Fruit fly (Drosophila melanogaster) whole organism, embryonic: ENCODE data around the gene CG13144.
A peak's percentile ranks its signal among the peaks of the same experiment; 100 is the strongest.

Experiments
- CG10209 ChIP-seq: fragments of 200-800 bp; sonication (Bioruptor generic); optimal IDR thresholded peaks from 3 replicates; lab custom pipeline; 2017; ENCODE audit warnings: missing biosample characterization, mild to moderate bottlenecking, missing genetic modification characterization, missing genetic modification reagents
- CG11247 ChIP-seq: fragments of 200-800 bp; sonication (Bioruptor generic); IDR thresholded peaks from 2 replicates; pipeline ENCODE4 v1.3.6; 2022; ENCODE audit warnings: missing biosample characterization, missing genetic modification characterization
- CG11696 ChIP-seq: fragments of 200-800 bp; sonication (Bioruptor generic); IDR thresholded peaks from 2 replicates; pipeline ENCODE4 v1.3.6; 2022; ENCODE audit warnings: missing biosample characterization, missing genetic modification characterization
- CG11723 ChIP-seq: fragments of 200-800 bp; sonication (Bioruptor generic); optimal IDR thresholded peaks from 2 replicates; lab custom pipeline; 2017; ENCODE audit warnings: missing biosample characterization, mild to moderate bottlenecking, missing genetic modification characterization
- CG12659 ChIP-seq: fragments of 200-800 bp; sonication (Bioruptor generic); optimal IDR thresholded peaks from 3 replicates; lab custom pipeline; 2017; ENCODE audit warnings: mild to moderate bottlenecking, missing biosample characterization, missing genetic modification reagents, missing genetic modification characterization
- CG14667 ChIP-seq: fragments of 200-800 bp; sonication (Bioruptor generic); IDR thresholded peaks from 2 replicates; pipeline ENCODE4 v1.3.6; 2022; ENCODE audit warnings: missing biosample characterization, missing genetic modification characterization
- CG15696 ChIP-seq: fragments of 200-800 bp; sonication (Bioruptor generic); optimal IDR thresholded peaks from 2 replicates; lab custom pipeline; 2019; ENCODE audit warnings: missing biosample characterization, mild to moderate bottlenecking, missing genetic modification characterization, moderate library complexity
- CG1603 ChIP-seq: fragments of 200-800 bp; sonication (Bioruptor generic); optimal IDR thresholded peaks from 2 replicates; lab custom pipeline; 2019; ENCODE audit warnings: missing biosample characterization, mild to moderate bottlenecking, missing genetic modification characterization, moderate library complexity
- CG16813 ChIP-seq: fragments of 200-800 bp; sonication (Bioruptor generic); IDR thresholded peaks from 3 replicates; pipeline ENCODE4 v1.3.6; 2022; ENCODE audit warnings: missing biosample characterization, missing genetic modification characterization; ENCODE audit not compliant: partially characterized antibody
- CG17612 ChIP-seq: fragments of 200-800 bp; sonication (Bioruptor generic); IDR thresholded peaks from 2 replicates; pipeline ENCODE4 v1.3.6; 2022; ENCODE audit warnings: missing biosample characterization, missing genetic modification characterization
- CG2199 ChIP-seq: fragments of 200-800 bp; sonication (Bioruptor generic); IDR thresholded peaks from 3 replicates; pipeline ENCODE4 v1.3.6; 2022; ENCODE audit warnings: missing biosample characterization, missing genetic modification characterization
- CG2202 ChIP-seq: fragments of 200-800 bp; sonication (Bioruptor generic); optimal IDR thresholded peaks from 2 replicates; lab custom pipeline; 2018; ENCODE audit warnings: missing biosample characterization, mild to moderate bottlenecking, missing genetic modification characterization
- CG30020 ChIP-seq: fragments of 200-800 bp; optimal IDR thresholded peaks from 2 replicates; lab custom pipeline; 2019; ENCODE audit warnings: missing biosample characterization, mild to moderate bottlenecking, missing genetic modification characterization, moderate library complexity
- CG32772 ChIP-seq: fragments of 200-800 bp; sonication (Bioruptor generic); IDR thresholded peaks from 2 replicates; pipeline ENCODE4 v1.3.6; 2022; ENCODE audit warnings: missing biosample characterization, missing genetic modification characterization
- CG3407 ChIP-seq: fragments of 200-800 bp; sonication (Bioruptor generic); optimal IDR thresholded peaks from 2 replicates; lab custom pipeline; 2018; ENCODE audit warnings: missing biosample characterization, mild to moderate bottlenecking, missing genetic modification characterization
- CG43689 ChIP-seq: fragments of 200-800 bp; sonication (Bioruptor generic); IDR thresholded peaks from 2 replicates; pipeline ENCODE4 v1.3.6; 2022; ENCODE audit warnings: missing biosample characterization, missing genetic modification characterization
- CG4730 ChIP-seq: fragments of 200-800 bp; sonication (Bioruptor generic); IDR thresholded peaks from 2 replicates; pipeline ENCODE4 v1.3.6; 2022; ENCODE audit warnings: missing biosample characterization, missing genetic modification characterization
- CoRest ChIP-seq: fragments of 200-800 bp; sonication (Bioruptor generic); optimal IDR thresholded peaks from 3 replicates; lab custom pipeline; 2018; ENCODE audit warnings: missing biosample characterization, mild to moderate bottlenecking, missing genetic modification characterization, moderate library complexity
- Dip3 ChIP-seq: fragments of 200-800 bp; sonication (Bioruptor generic); optimal IDR thresholded peaks from 3 replicates; lab custom pipeline; 2016; ENCODE audit warnings: missing biosample characterization, missing genetic modification characterization
- Doc2 ChIP-seq: fragments of 200-800 bp; sonication (Bioruptor generic); IDR thresholded peaks from 2 replicates; pipeline ENCODE4 v1.3.6; 2022; ENCODE audit warnings: missing biosample characterization, missing genetic modification characterization
- Dp ChIP-seq: fragments of 200-800 bp; sonication (Bioruptor generic); optimal IDR thresholded peaks from 2 replicates; lab custom pipeline; 2018; ENCODE audit warnings: missing biosample characterization, mild to moderate bottlenecking, missing genetic modification characterization, moderate library complexity
- E2f2 ChIP-seq: fragments of 200-800 bp; sonication (Bioruptor generic); IDR thresholded peaks from 2 replicates; pipeline ENCODE4 v1.3.6; 2022; ENCODE audit warnings: missing biosample characterization, missing genetic modification characterization
- Elba2 ChIP-seq: fragments of 200-800 bp; sonication (Bioruptor generic); optimal IDR thresholded peaks from 3 replicates; lab custom pipeline; 2016; ENCODE audit warnings: missing biosample characterization, missing genetic modification characterization
- Fer3 ChIP-seq: fragments of 200-800 bp; sonication (Bioruptor generic); optimal IDR thresholded peaks from 2 replicates; lab custom pipeline; 2018; ENCODE audit warnings: missing biosample characterization, mild to moderate bottlenecking, missing genetic modification characterization, moderate library complexity
- Mad ChIP-seq: fragments of 200-800 bp; sonication (Bioruptor generic); optimal IDR thresholded peaks from 2 replicates; lab custom pipeline; 2016; ENCODE audit warnings: missing biosample characterization, missing genetic modification characterization
- Mrtf ChIP-seq: fragments of 200-800 bp; sonication (Bioruptor generic); IDR thresholded peaks from 3 replicates; pipeline ENCODE4 v1.3.6; 2022; ENCODE audit warnings: missing biosample characterization, missing genetic modification characterization
- NfI ChIP-seq: fragments of 200-800 bp; sonication (Bioruptor generic); optimal IDR thresholded peaks from 3 replicates; lab custom pipeline; 2018; ENCODE audit warnings: missing biosample characterization, mild to moderate bottlenecking, missing genetic modification characterization, moderate library complexity
- PHDP ChIP-seq: fragments of 200-800 bp; sonication (Bioruptor generic); optimal IDR thresholded peaks from 3 replicates; lab custom pipeline; 2018; ENCODE audit warnings: missing biosample characterization, mild to moderate bottlenecking, missing genetic modification characterization, moderate library complexity
- Poxn ChIP-seq: fragments of 200-800 bp; sonication (Bioruptor generic); IDR thresholded peaks from 2 replicates; pipeline ENCODE4 v1.3.6; 2022; ENCODE audit warnings: missing biosample characterization, missing genetic modification characterization
- Ravus ChIP-seq: fragments of 200-800 bp; sonication (Bioruptor generic); IDR thresholded peaks from 2 replicates; pipeline ENCODE4 v1.3.6; 2022; ENCODE audit warnings: missing biosample characterization, missing genetic modification characterization
- Rfx ChIP-seq: fragments of 200-800 bp; sonication (Bioruptor generic); IDR thresholded peaks from 2 replicates; pipeline ENCODE4 v1.3.6; 2022; ENCODE audit warnings: missing biosample characterization, missing genetic modification characterization
- Sox100B ChIP-seq: fragments of 200-800 bp; sonication (Bioruptor generic); optimal IDR thresholded peaks from 3 replicates; lab custom pipeline; 2018; ENCODE audit warnings: missing biosample characterization, mild to moderate bottlenecking, missing genetic modification characterization
- Sox102F ChIP-seq: fragments of 200-800 bp; sonication (Bioruptor generic); optimal IDR thresholded peaks from 2 replicates; lab custom pipeline; 2018; ENCODE audit warnings: missing biosample characterization, mild to moderate bottlenecking, missing genetic modification characterization, moderate library complexity
- Usf ChIP-seq: fragments of 200-800 bp; sonication (Bioruptor generic); optimal IDR thresholded peaks from 2 replicates; lab custom pipeline; 2017; ENCODE audit warnings: missing genotype, missing biosample characterization, missing genetic modification characterization
- abd-A ChIP-seq: fragments of 200-800 bp; sonication (Bioruptor generic); optimal IDR thresholded peaks from 3 replicates; lab custom pipeline; 2019; ENCODE audit warnings: missing biosample characterization, mild to moderate bottlenecking, missing genetic modification characterization, moderate library complexity
- ase ChIP-seq: fragments of 200-800 bp; sonication (Bioruptor generic); IDR thresholded peaks from 3 replicates; pipeline ENCODE4 v1.3.6; 2022; ENCODE audit warnings: missing biosample characterization, missing genetic modification characterization
- ato ChIP-seq: fragments of 200-800 bp; sonication (Bioruptor generic); IDR thresholded peaks from 2 replicates; pipeline ENCODE4 v1.3.6; 2022; ENCODE audit warnings: missing biosample characterization, missing genetic modification characterization; ENCODE audit not compliant: partially characterized antibody
- bbx ChIP-seq: fragments of 200-800 bp; sonication (Bioruptor generic); IDR thresholded peaks from 2 replicates; pipeline ENCODE4 v1.3.6; 2022; ENCODE audit warnings: missing biosample characterization, missing genetic modification characterization; ENCODE audit not compliant: partially characterized antibody
- bcd ChIP-seq: fragments of 200-800 bp; sonication (Bioruptor generic); optimal IDR thresholded peaks from 2 replicates; lab custom pipeline; 2017; ENCODE audit warnings: missing biosample characterization, mild to moderate bottlenecking, missing genetic modification characterization
- dati ChIP-seq: fragments of 200-800 bp; sonication (Bioruptor generic); IDR thresholded peaks from 2 replicates; pipeline ENCODE4 v1.3.6; 2022; ENCODE audit warnings: missing biosample characterization, missing genetic modification characterization
- dpn ChIP-seq, 2 experiments: fragments of 200-800 bp; sonication (Bioruptor generic); optimal IDR thresholded peaks; 3 replicates each; lab custom pipeline; 2016; ENCODE audit warnings: missing biosample characterization in 2 of 2, missing genetic modification characterization in 2 of 2
- dysf ChIP-seq: fragments of 200-800 bp; sonication (Bioruptor generic); IDR thresholded peaks from 3 replicates; pipeline ENCODE4 v1.3.6; 2022; ENCODE audit warnings: missing biosample characterization, missing genetic modification characterization
- fu2 ChIP-seq: fragments of 200-800 bp; sonication (Bioruptor generic); optimal IDR thresholded peaks from 2 replicates; lab custom pipeline; 2016; ENCODE audit warnings: missing biosample characterization, missing genetic modification characterization
- grn ChIP-seq: fragments of 200-800 bp; sonication (Bioruptor generic); optimal IDR thresholded peaks from 3 replicates; lab custom pipeline; 2017; ENCODE audit warnings: missing biosample characterization, missing genetic modification characterization
- gt ChIP-seq: fragments of 200-800 bp; sonication (Bioruptor generic); IDR thresholded peaks from 2 replicates; pipeline ENCODE4 v1.3.6; 2022; ENCODE audit warnings: missing biosample characterization, missing genetic modification characterization
- jumu ChIP-seq: fragments of 200-800 bp; sonication (Bioruptor generic); optimal IDR thresholded peaks from 3 replicates; lab custom pipeline; 2016; ENCODE audit warnings: missing biosample characterization, missing genetic modification characterization
- phol ChIP-seq: fragments of 200-800 bp; sonication (Bioruptor generic); optimal IDR thresholded peaks from 3 replicates; lab custom pipeline; 2018; ENCODE audit warnings: missing biosample characterization, mild to moderate bottlenecking, missing genetic modification characterization, moderate library complexity
- row ChIP-seq: fragments of 200-800 bp; sonication (Bioruptor generic); IDR thresholded peaks from 3 replicates; pipeline ENCODE4 v1.3.6; 2022; ENCODE audit warnings: missing biosample characterization, missing genetic modification characterization
- zfh2 ChIP-seq: fragments of 200-800 bp; sonication (Bioruptor generic); optimal IDR thresholded peaks from 2 replicates; lab custom pipeline; 2016; ENCODE audit warnings: missing biosample characterization, missing genetic modification characterization

Gene CG13144

DNA sequence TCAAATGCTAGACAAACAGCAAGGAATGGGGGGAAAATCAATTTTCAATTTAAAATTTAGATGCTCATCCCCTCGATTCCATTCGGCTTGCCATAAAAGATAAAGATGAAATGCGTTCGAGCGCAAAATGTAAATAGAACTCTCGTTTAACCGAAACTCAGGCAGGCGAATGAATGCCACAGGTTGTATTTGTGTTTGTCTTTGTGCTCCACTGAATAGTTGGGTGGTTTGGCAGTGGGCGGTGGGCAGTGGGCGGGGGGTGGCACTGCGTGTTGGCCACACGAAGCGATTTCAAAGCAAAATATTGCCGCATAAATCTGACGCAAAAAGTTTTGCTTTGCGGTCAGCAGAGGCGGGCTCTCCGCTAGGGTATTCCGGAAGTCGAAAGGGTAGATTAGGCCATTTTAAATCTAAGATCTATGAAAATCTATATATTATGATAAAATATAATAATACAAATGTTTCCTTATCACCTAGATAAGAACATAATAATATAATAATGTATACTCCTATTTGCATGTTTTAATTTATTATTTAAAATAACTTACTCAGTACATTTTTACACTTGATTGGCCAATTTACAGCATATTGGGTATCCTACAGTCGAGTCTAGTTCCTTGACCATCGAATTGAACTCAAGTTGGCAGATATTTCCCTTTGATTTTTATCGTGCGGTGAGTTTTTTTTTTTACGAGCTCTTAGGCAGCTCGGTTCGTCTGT, 31.1 kb upstream of the CG13144 start (continued):
- TF ChIP-seq phol (tag; lab: Kevin White, UChicago) = peak; percentile 75
- no peak for TF ChIP-seq CG3407
- no peak for TF ChIP-seq zfh2 (GFP tag; lab: Kevin White, UChicago)
- TF ChIP-seq Dip3 = no peak
- peak; percentile 79 for TF ChIP-seq CG12659
- peak; percentile 38; the same call in 1 of the 2 replicates for TF ChIP-seq CG14667 (GFP tag; lab: Robert Waterston, UW)
- TF ChIP-seq CG30020 (tag; lab: Kevin White, UChicago) = no peak
- peak; percentile 74 for TF ChIP-seq CG10209 (GFP tag; lab: Kevin White, UChicago)
- peak; percentile 38 for TF ChIP-seq Fer3 (tag; lab: Kevin White, UChicago)
- TF ChIP-seq row (GFP tag; lab: Robert Waterston, UW) = peak; percentile 84
- TF ChIP-seq Rfx (GFP tag; lab: Robert Waterston, UW) = peak; percentile 63
- peak; percentile 55 for TF ChIP-seq PHDP (tag; lab: Kevin White, UChicago)
- TF ChIP-seq Elba2 (GFP tag; lab: Kevin White, UChicago) = no peak
- TF ChIP-seq Doc2 (GFP tag; lab: Robert Waterston, UW) = no peak
- TF ChIP-seq E2f2 (GFP tag; lab: Robert Waterston, UW) = peak; percentile 42; the same call in 1 of the 2 replicates
- TF ChIP-seq CG2199 (GFP tag; lab: Robert Waterston, UW) = no peak
- peak in 1 of 2 experiments; percentile 66 for TF ChIP-seq dpn (GFP tag; optimal IDR thresholded peaks at IDR 0.05; lab: Kevin White, UChicago)
- peak; percentile 35 for TF ChIP-seq CG11723
- TF ChIP-seq Mrtf = 0 out of 3 replicates have a peak, but pooled peaks have one; percentile 59
- no peak for TF ChIP-seq CG2202 (tag; lab: Kevin White, UChicago)
- TF ChIP-seq gt (GFP tag; lab: Robert Waterston, UW) = no peak
- TF ChIP-seq Usf = no peak
- peak; percentile 76 for TF ChIP-seq bcd (GFP tag; lab: Kevin White, UChicago)
- no peak for TF ChIP-seq CG1603 (tag; lab: Kevin White, UChicago)
- TF ChIP-seq dysf (GFP tag; lab: Robert Waterston, UW) = peak; percentile 90
- TF ChIP-seq ase (GFP tag; lab: Robert Waterston, UW) = peak; percentile 60; the same call in 1 of the 3 replicates
- TF ChIP-seq CG32772 (GFP tag; lab: Robert Waterston, UW) = peak; percentile 66

- peak; percentile 4; the same call in 1 of the 2 replicates for TF ChIP-seq Ravus (GFP tag; lab: Robert Waterston, UW)
- TF ChIP-seq Poxn (GFP tag; lab: Robert Waterston, UW) = 0 out of 2 replicates have a peak, but pooled peaks have one; percentile 8
- TF ChIP-seq NfI (GFP tag; lab: Kevin White, UChicago) = peak; percentile 59
- TF ChIP-seq Mad (GFP tag; lab: Kevin White, UChicago) = no peak
- TF ChIP-seq Sox102F = peak; percentile 63
- no peak for TF ChIP-seq CG2199 (GFP tag; lab: Robert Waterston, UW)
- TF ChIP-seq Dp (GFP tag; lab: Kevin White, UChicago) = no peak
- TF ChIP-seq zfh2 (GFP tag; lab: Kevin White, UChicago) = peak; percentile 20
- no peak for TF ChIP-seq abd-A
- peak; percentile 36 for TF ChIP-seq Sox100B (GFP tag; lab: Kevin White, UChicago)
- no peak for TF ChIP-seq bbx
- TF ChIP-seq CoRest (tag; lab: Kevin White, UChicago) = peak; percentile 53
- no peak for TF ChIP-seq CG16813 (GFP tag; lab: Robert Waterston, UW)
- peak; percentile 50 for TF ChIP-seq CG11696 (GFP tag; lab: Robert Waterston, UW)
- no peak for TF ChIP-seq ato
- TF ChIP-seq CG11247 (GFP tag; lab: Robert Waterston, UW) = peak; percentile 44; the same call in 1 of the 2 replicates
- TF ChIP-seq dati (GFP tag; lab: Robert Waterston, UW) = 0 out of 2 replicates have a peak, but pooled peaks have one; percentile 34
- no peak for TF ChIP-seq CG15696
- TF ChIP-seq fu2 (GFP tag; lab: Kevin White, UChicago) = no peak
- TF ChIP-seq CG4730 (GFP tag; lab: Robert Waterston, UW) = 0 out of 2 replicates have a peak, but pooled peaks have one; percentile 32
- TF ChIP-seq jumu (GFP tag; lab: Kevin White, UChicago) = peak; percentile 2
- TF ChIP-seq CG43689 (GFP tag; lab: Robert Waterston, UW) = no peak
- TF ChIP-seq grn = peak; percentile 24
- 0 out of 2 replicates have a peak, but pooled peaks have one; percentile 18 for TF ChIP-seq CG17612
These were observed 28.0 kb upstream of the CG13144 start for dm6 chr2L:10519225-10519624.
